Worm (Caenorhabditis elegans) whole organism, L4/young adult: ENCODE measurements around the gene F15H10.8.

ENCODE experiments used
- W03F9.2 ChIP-seq: fragments of 150-350 bp; optimal IDR thresholded peaks from 2 replicates; lab custom pipeline; 2014; ENCODE audit warnings: missing biosample characterization, missing genetic modification characterization
- dao-5 ChIP-seq: sonication (generic microtip); optimal IDR thresholded peaks from 2 replicates; lab custom pipeline; 2016; ENCODE audit warnings: missing genotype, missing genetic modification characterization, moderate library complexity, missing compliant biosample characterization
- him-1 ChIP-seq: sonication (generic microtip); optimal IDR thresholded peaks from 2 replicates; lab custom pipeline; 2016; ENCODE audit warnings: missing genotype, missing genetic modification reagents, missing genetic modification characterization, missing compliant biosample characterization

DNA sequence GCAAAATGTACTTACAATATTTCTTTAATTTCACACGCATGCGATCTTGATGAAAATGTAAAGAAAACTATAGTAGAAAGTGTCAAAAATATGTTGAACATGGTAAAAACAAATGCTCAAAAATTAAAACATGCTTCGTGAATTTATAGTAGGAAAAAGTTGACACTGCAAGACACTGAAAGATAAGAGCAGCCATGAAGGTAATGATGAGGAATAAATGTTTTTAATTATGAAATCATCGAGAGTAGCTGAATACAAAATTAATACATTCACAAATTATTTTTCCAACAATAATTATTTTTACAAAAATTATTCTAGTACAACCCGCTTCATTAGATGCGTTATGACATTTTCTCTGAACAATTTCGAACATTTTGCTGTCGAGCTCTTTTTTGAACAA is 14.2 kb upstream of the F15H10.8 start, which contains the start of gene F15H10.10:
- no peak for TF ChIP-seq dao-5 (tag; lab: Kevin White, UChicago)
- TF ChIP-seq W03F9.2 (tag; lab: Kevin White, UChicago): no peak
- no peak for TF ChIP-seq him-1
